Fruit fly (Drosophila melanogaster): ENCODE measurements around the gene hec.

hec gene

DNA sequence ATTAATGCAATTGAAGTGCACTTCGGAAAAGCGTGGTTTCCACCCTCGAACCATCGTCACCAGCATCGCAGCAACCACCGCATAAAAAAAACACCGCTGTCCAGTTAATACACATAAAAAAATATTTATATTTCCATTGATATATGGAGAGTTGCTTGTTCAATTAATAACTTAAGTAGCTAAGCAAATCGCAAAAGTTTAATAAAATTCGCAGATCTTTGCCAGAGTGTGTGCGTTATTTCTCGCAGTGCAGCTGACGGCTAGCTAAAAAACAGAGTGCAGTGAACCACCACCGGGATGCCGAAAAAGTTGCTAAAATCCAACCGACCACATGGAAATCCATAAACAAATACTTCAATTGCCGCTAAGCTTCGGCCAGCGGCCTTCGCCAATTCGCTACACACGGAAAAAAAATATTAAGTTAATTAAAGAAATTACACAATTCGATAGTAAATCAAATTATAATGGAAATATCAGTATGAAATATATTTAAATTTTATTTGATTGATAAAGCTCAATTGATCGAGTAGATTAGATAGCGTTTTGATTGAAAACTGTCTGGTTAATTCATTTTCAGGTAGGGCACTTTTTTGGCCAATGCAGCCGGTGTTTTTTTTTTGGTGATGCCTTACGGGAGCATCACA is 33.9 kb downstream of the hec start (continued):
- TF ChIP-seq Dek (tag; optimal IDR thresholded peaks at IDR 0.05): no peak
- TF ChIP-seq fru (optimal IDR thresholded peaks at IDR 0.05): no peak
- peak; percentile 48 for TF ChIP-seq row (GFP tag; IDR thresholded peaks at IDR 0.05)
- TF ChIP-seq CG15601 (tag; optimal IDR thresholded peaks at IDR 0.05): peak; percentile 7
- peak; percentile 0 for TF ChIP-seq CG18619 (GFP tag; optimal IDR thresholded peaks at IDR 0.05)
- TF ChIP-seq ham (GFP tag; IDR thresholded peaks at IDR 0.05): no peak
- TF ChIP-seq CG10267 (tag; optimal IDR thresholded peaks at IDR 0.05): peak; percentile 25
- no peak for TF ChIP-seq CG16813 (GFP tag; IDR thresholded peaks at IDR 0.05; ENCODE audit: partially characterized antibody)
- TF ChIP-seq CG31441 (GFP tag; IDR thresholded peaks at IDR 0.05): peak; percentile 37
- no peak for TF ChIP-seq sr (GFP tag; IDR thresholded peaks at IDR 0.05)
- TF ChIP-seq CG8388 (GFP tag; optimal IDR thresholded peaks at IDR 0.05): peak; percentile 30
- no peak for TF ChIP-seq CG42726 (GFP tag; IDR thresholded peaks at IDR 0.05; ENCODE audit: partially characterized antibody)
- peak; percentile 8 for TF ChIP-seq CG18599 (GFP tag; optimal IDR thresholded peaks at IDR 0.05)
- peak; percentile 40 for TF ChIP-seq CG17328 (GFP tag; IDR thresholded peaks at IDR 0.05)
- peak; percentile 11 for TF ChIP-seq CG4424 (GFP tag; optimal IDR thresholded peaks at IDR 0.05)
- peak; percentile 45 for TF ChIP-seq CG1603 (tag; optimal IDR thresholded peaks at IDR 0.05)
- TF ChIP-seq Sox102F (GFP tag; optimal IDR thresholded peaks at IDR 0.05): peak; percentile 35
- peak; percentile 39 for TF ChIP-seq CG12391 (tag; optimal IDR thresholded peaks at IDR 0.05)
- TF ChIP-seq CG2678 (tag; optimal IDR thresholded peaks at IDR 0.05): peak; percentile 52
- TF ChIP-seq MBD-R2 (GFP tag; IDR thresholded peaks at IDR 0.05): no peak
- TF ChIP-seq rib (GFP tag; IDR thresholded peaks at IDR 0.05): no peak
- peak; percentile 36 for TF ChIP-seq CoRest (tag; optimal IDR thresholded peaks at IDR 0.05)
- TF ChIP-seq CG8944 (GFP tag; optimal IDR thresholded peaks at IDR 0.05): no peak
- TF ChIP-seq CG31224 (GFP tag; IDR thresholded peaks at IDR 0.05): no peak
- TF ChIP-seq zen (tag; optimal IDR thresholded peaks at IDR 0.05): no peak
- no peak for TF ChIP-seq CG12104 (GFP tag; optimal IDR thresholded peaks at IDR 0.05)
- TF ChIP-seq CG3407 (GFP tag; optimal IDR thresholded peaks at IDR 0.05): peak; percentile 22
- TF ChIP-seq Sry-β (GFP tag; optimal IDR thresholded peaks at IDR 0.05): no peak
- TF ChIP-seq ATbp (GFP tag; optimal IDR thresholded peaks at IDR 0.05): peak; percentile 36
- TF ChIP-seq CG6689 (GFP tag; IDR thresholded peaks at IDR 0.05): 0 out of 2 replicates have a peak, but pooled peaks have one; percentile 39
- peak; percentile 3 for TF ChIP-seq CG13424 (tag; optimal IDR thresholded peaks at IDR 0.05)
- peak; percentile 63 for TF ChIP-seq CG10979 (tag; optimal IDR thresholded peaks at IDR 0.05)
- 0 out of 3 replicates have a peak, but pooled peaks have one; percentile 27 for TF ChIP-seq tgo (GFP tag; IDR thresholded peaks at IDR 0.05)
- TF ChIP-seq CG10321 (GFP tag; IDR thresholded peaks at IDR 0.05): no peak
- TF ChIP-seq dpn (GFP tag; optimal IDR thresholded peaks at IDR 0.05): no peak
- peak; percentile 19 for TF ChIP-seq org-1 (GFP tag; optimal IDR thresholded peaks at IDR 0.05)
- peak; percentile 25 for TF ChIP-seq ewg (GFP tag; optimal IDR thresholded peaks at IDR 0.05)
- no peak for TF ChIP-seq Awh (GFP tag; IDR thresholded peaks at IDR 0.05)
- TF ChIP-seq Xrp1 (GFP tag; IDR thresholded peaks at IDR 0.05): peak; percentile 60
- TF ChIP-seq CG1602 (GFP tag; optimal IDR thresholded peaks at IDR 0.05): peak; percentile 3
- peak; percentile 94 for TF ChIP-seq CG10274 (GFP tag; optimal IDR thresholded peaks at IDR 0.05)
- peak; percentile 5 for TF ChIP-seq CG9727 (GFP tag; optimal IDR thresholded peaks at IDR 0.05)
- TF ChIP-seq Ets65A (GFP tag): no peak
- TF ChIP-seq Hmx (GFP tag; optimal IDR thresholded peaks at IDR 0.05): no peak
- no peak for TF ChIP-seq Vsx1 (GFP tag; optimal IDR thresholded peaks at IDR 0.05)
- TF ChIP-seq CG4730 (GFP tag; IDR thresholded peaks at IDR 0.05): no peak

Data from whole organism, embryonic.